Comparison of ENCODE assay signal across 3 worm cellular contexts in the genomic region with DNA sequence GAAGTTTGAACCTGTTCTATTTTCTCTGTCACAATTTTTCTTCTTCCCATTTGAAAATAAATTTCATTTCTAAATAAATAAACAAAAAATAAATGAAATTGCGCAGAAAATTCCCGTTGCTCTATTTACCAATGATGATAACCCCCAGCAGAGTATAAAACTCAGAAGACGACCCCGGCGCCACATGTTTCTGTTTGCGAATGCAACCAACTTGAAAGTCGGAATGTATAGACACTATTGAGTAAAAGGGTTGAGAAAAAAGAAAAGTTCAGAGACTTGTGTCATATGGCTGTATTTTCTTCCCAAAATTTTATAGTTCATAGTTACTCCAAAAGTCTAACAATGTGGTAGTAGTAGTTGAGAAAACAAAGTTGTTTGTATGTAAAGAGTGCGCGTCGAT.
TF ChIP-seq lines count a peak whose summit lies in the region.

No protein-coding gene starts in this region.

TF ChIP-seq in whole organism, L1 larva, 84 proteins besides CTCF, POLR2A, EP300 and RAD21:
- TF ChIP-seq dsc-1 (tag; optimal IDR thresholded peaks at IDR 0.05; lab: Kevin White, UChicago): peak; percentile 35
- peak; percentile 20 for TF ChIP-seq nhr-77 (tag; optimal IDR thresholded peaks at IDR 0.05; lab: Kevin White, UChicago)
- no peak for TF ChIP-seq mep-1 (tag; optimal IDR thresholded peaks at IDR 0.05; lab: Kevin White, UChicago)
- peak; percentile 38 for TF ChIP-seq lin-14 (GFP tag; optimal IDR thresholded peaks at IDR 0.05; lab: Kevin White, UChicago)
- peak; percentile 1 for TF ChIP-seq skn-1 (tag; optimal IDR thresholded peaks at IDR 0.05; lab: Kevin White, UChicago)

TF ChIP-seq in whole organism, L2 larva, 48 proteins besides CTCF, POLR2A, EP300 and RAD21:
- TF ChIP-seq gmeb-1 (tag; optimal IDR thresholded peaks at IDR 0.05; lab: Kevin White, UChicago): no peak
- peak; percentile 60 for TF ChIP-seq F13H6.1 (tag; optimal IDR thresholded peaks at IDR 0.05; lab: Kevin White, UChicago)
- TF ChIP-seq ceh-82 (tag; optimal IDR thresholded peaks at IDR 0.05; lab: Kevin White, UChicago): no peak
- no peak for TF ChIP-seq lsy-2 (tag; optimal IDR thresholded peaks at IDR 0.05; lab: Kevin White, UChicago)
- no peak for TF ChIP-seq nhr-25 (tag; optimal IDR thresholded peaks at IDR 0.05; lab: Kevin White, UChicago)

TF ChIP-seq in whole organism, L3 larva, 47 proteins besides CTCF, POLR2A, EP300 and RAD21:
- TF ChIP-seq R02D3.7 (tag; optimal IDR thresholded peaks at IDR 0.05; lab: Kevin White, UChicago): no peak
- TF ChIP-seq fkh-2 (tag; optimal IDR thresholded peaks at IDR 0.05; lab: Kevin White, UChicago): no peak
- TF ChIP-seq pha-4 (tag; optimal IDR thresholded peaks at IDR 0.05; lab: Kevin White, UChicago): peak; percentile 72
- no peak for TF ChIP-seq eor-1 (tag; optimal IDR thresholded peaks at IDR 0.05; lab: Kevin White, UChicago)
- no peak for TF ChIP-seq sea-2 (GFP tag; optimal IDR thresholded peaks at IDR 0.05; lab: Kevin White, UChicago)

Comparison
In these comparisons a context has a peak if more than half of its experiments do, and no peak if none do; other contexts are left out.
1. Of the 22 proteins assayed by ChIP-seq in both whole organism, L1 larva and whole organism, L2 larva: peak only in whole organism, L1 larva: nhr-77 and skn-1; only in whole organism, L2 larva: none; in both: none; in neither: 20.